Worm (Caenorhabditis elegans) whole organism, L4 larva: ENCODE measurements around the gene nspg-8.

Experiments
- ceh-82 ChIP-seq: sonication (generic microtip); optimal IDR thresholded peaks from 2 replicates; lab custom pipeline; 2017; ENCODE audit warnings: missing biosample characterization, missing genetic modification characterization
- dmd-6 ChIP-seq: fragments of 200-800 bp; sonication (Bioruptor generic); IDR thresholded peaks from 2 replicates; pipeline ENCODE4 v1.3.6; 2022; ENCODE audit warnings: missing genetic modification reagents, missing genetic modification characterization, missing compliant biosample characterization
- lin-15B ChIP-seq: fragments of 150-350 bp; sonication (generic microtip); optimal IDR thresholded peaks from 3 replicates; lab custom pipeline; 2014; ENCODE audit warnings: missing biosample characterization, missing genetic modification characterization
- nhr-237 ChIP-seq: sonication (generic microtip); optimal IDR thresholded peaks from 2 replicates; lab custom pipeline; 2017; ENCODE audit warnings: missing biosample characterization, missing genetic modification characterization
- rbr-2 ChIP-seq: sonication (generic microtip); optimal IDR thresholded peaks from 2 replicates; lab custom pipeline; 2016; ENCODE audit warnings: missing genotype, missing genetic modification characterization, missing compliant biosample characterization
- snpc-4 ChIP-seq: fragments of 150-350 bp; optimal IDR thresholded peaks from 2 replicates; lab custom pipeline; 2014; ENCODE audit warnings: missing biosample characterization, missing genetic modification characterization
- zip-11 ChIP-seq: fragments of 200-800 bp; sonication (Bioruptor generic); IDR thresholded peaks from 2 replicates; pipeline ENCODE4 v1.3.6; 2022; ENCODE audit warnings: missing genetic modification characterization, missing compliant biosample characterization

DNA sequence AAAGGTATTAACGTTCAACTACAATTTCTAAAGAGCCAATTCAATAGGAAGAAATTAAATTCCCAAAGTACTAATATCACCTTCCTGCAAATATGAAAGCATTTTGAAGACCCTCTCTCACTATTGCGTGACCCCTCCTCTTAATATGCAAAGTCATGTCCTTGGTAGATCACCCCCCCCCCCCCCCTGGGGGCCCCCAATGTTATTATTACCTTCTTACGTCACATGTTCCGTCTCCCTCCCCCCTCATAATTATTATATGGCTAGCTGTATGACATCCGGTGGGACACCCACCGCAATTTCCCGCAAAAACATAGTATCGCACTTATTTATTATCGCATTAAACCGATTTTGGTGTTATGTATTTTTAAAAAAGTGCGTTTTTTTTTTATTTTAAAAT lies 19.9 kb upstream of the nspg-8 start:
- no peak for TF ChIP-seq rbr-2
- TF ChIP-seq zip-11 (GFP tag; lab: Robert Waterston, UW) = no peak
- TF ChIP-seq snpc-4 (tag; lab: Kevin White, UChicago) = no peak
- no peak for TF ChIP-seq dmd-6 (GFP tag; lab: Robert Waterston, UW)
- no peak for TF ChIP-seq nhr-237 (tag; lab: Kevin White, UChicago)
- TF ChIP-seq ceh-82 (tag; lab: Kevin White, UChicago) = no peak
- no peak for TF ChIP-seq lin-15B (tag; lab: Kevin White, UChicago)
